Worm (Caenorhabditis elegans) whole organism, L1 larva: ENCODE data around the gene dnpp-1.

Experiments
- alr-1 ChIP-seq: fragments of 200-800 bp; sonication (Bioruptor generic); optimal IDR thresholded peaks from 2 replicates; lab custom pipeline; 2018; ENCODE audit warnings: borderline replicate concordance, mild to moderate bottlenecking, missing genetic modification characterization, missing compliant biosample characterization
- aly-2 ChIP-seq: fragments of 150-350 bp; optimal IDR thresholded peaks from 2 replicates; lab custom pipeline; 2014; ENCODE audit warnings: missing biosample characterization, missing genetic modification characterization
- ama-1 ChIP-seq: fragments of 150-350 bp; optimal IDR thresholded peaks from 2 replicates; lab custom pipeline; 2014
- efl-3 ChIP-seq: fragments of 200-800 bp; sonication (Bioruptor generic); optimal IDR thresholded peaks from 2 replicates; lab custom pipeline; 2018; ENCODE audit warnings: mild to moderate bottlenecking, missing genetic modification characterization, missing compliant biosample characterization
- egl-27 ChIP-seq, 2 experiments: fragments of 150-350 bp in 1 of 2; sonication (generic microtip); optimal IDR thresholded peaks; 3 replicates each; lab custom pipeline; 2017 to 2018; ENCODE audit warnings: missing biosample characterization in 2 of 2, missing genetic modification characterization in 2 of 2, missing genetic modification reagents in 2 of 2
- fkh-10 ChIP-seq: sonication (generic microtip); optimal IDR thresholded peaks from 2 replicates; lab custom pipeline; 2017; ENCODE audit warnings: missing biosample characterization, missing genetic modification reagents, missing genetic modification characterization
- lin-39 ChIP-seq: fragments of 150-350 bp; optimal IDR thresholded peaks from 2 replicates; lab custom pipeline; 2014; ENCODE audit warnings: missing biosample characterization, missing genetic modification reagents, missing genetic modification characterization
- lsy-2 ChIP-seq, 2 experiments: fragments of 150-350 bp; optimal IDR thresholded peaks; 2 replicates each; lab custom pipeline; 2014; ENCODE audit warnings: missing biosample characterization in 2 of 2, missing genetic modification characterization in 2 of 2
- pax-3 ChIP-seq: fragments of 200-800 bp; sonication (Bioruptor generic); optimal IDR thresholded peaks from 2 replicates; lab custom pipeline; 2018; ENCODE audit warnings: mild to moderate bottlenecking, missing genetic modification characterization, moderate library complexity, missing compliant biosample characterization
- skn-1 ChIP-seq: fragments of 150-350 bp; optimal IDR thresholded peaks from 2 replicates; lab custom pipeline; 2014; ENCODE audit warnings: missing biosample characterization, missing genetic modification characterization

ce11 chrIII:5879291-5879968, 15.8 kb upstream of the dnpp-1 start, which contains the start of gene hpo-10:
- no peak for TF ChIP-seq egl-27 (tag; optimal IDR thresholded peaks at IDR 0.05; lab: Kevin White, UChicago)
- no peak for TF ChIP-seq skn-1
- peak; percentile 23 for TF ChIP-seq ama-1 (lab: Kevin White, UChicago)
- peak; percentile 49 to 70 for TF ChIP-seq lsy-2 (tag; optimal IDR thresholded peaks at IDR 0.05; lab: Kevin White, UChicago)
- TF ChIP-seq fkh-10 (GFP tag; lab: Kevin White, UChicago) = no peak
- TF ChIP-seq pax-3 (tag; lab: Kevin White, UChicago) = no peak
- no peak for TF ChIP-seq efl-3 (GFP tag; lab: Kevin White, UChicago)
- no peak for TF ChIP-seq aly-2 (tag; lab: Kevin White, UChicago)
- TF ChIP-seq lin-39 (tag; lab: Kevin White, UChicago) = no peak
- TF ChIP-seq alr-1 = no peak
